Fruit fly (Drosophila melanogaster) whole organism, wandering third instar larva: ENCODE measurements around the gene CG4970.

Experiments used
- CG9705 ChIP-seq: fragments of 200-800 bp; sonication (Bioruptor generic); optimal IDR thresholded peaks from 2 replicates; lab custom pipeline; 2018; ENCODE audit warnings: missing biosample characterization, mild to moderate bottlenecking, missing genetic modification characterization
- Dfd ChIP-seq: fragments of >200 bp; optimal IDR thresholded peaks from 2 replicates; lab custom pipeline; 2017; ENCODE audit warnings: missing biosample characterization, missing genetic modification characterization
- Myc ChIP-seq: fragments of >200 bp; optimal IDR thresholded peaks from 2 replicates; lab custom pipeline; 2017
- br ChIP-seq: fragments of 200-800 bp; sonication (Bioruptor generic); optimal IDR thresholded peaks from 2 replicates; lab custom pipeline; 2016; ENCODE audit warnings: missing biosample characterization, missing genetic modification characterization
- dl ChIP-seq, 2 experiments: fragments of 175-275, 200-275 bp in 1 of 2; fragments of 200-275 bp in 1 of 2; sonication (Bioruptor generic); optimal IDR thresholded peaks; lab custom pipeline; 2018; ENCODE audit warnings: mild to moderate bottlenecking in 2 of 2, missing biosample characterization in 2 of 2, missing genetic modification characterization in 2 of 2, moderate library complexity in 2 of 2; ENCODE audit not compliant: partially characterized antibody in 2 of 2, insufficient read depth in 1 of 2
- dmrt93B ChIP-seq: fragments of 200-800 bp; sonication (Bioruptor generic); optimal IDR thresholded peaks from 2 replicates; lab custom pipeline; 2018; ENCODE audit warnings: missing biosample characterization, mild to moderate bottlenecking, missing genetic modification characterization
- dsf ChIP-seq: sonication (Bioruptor generic); optimal IDR thresholded peaks from 2 replicates; lab custom pipeline; 2016; ENCODE audit warnings: missing biosample characterization, missing genetic modification characterization, borderline replicate concordance
- fru ChIP-seq: fragments of 200-800 bp; sonication (Bioruptor generic); optimal IDR thresholded peaks from 3 replicates; lab custom pipeline; 2016; ENCODE audit warnings: missing biosample characterization, mild to moderate bottlenecking, missing genetic modification characterization
- h ChIP-seq: fragments of 200-800 bp; sonication (Bioruptor generic); optimal IDR thresholded peaks from 3 replicates; lab custom pipeline; 2016; ENCODE audit warnings: missing biosample characterization, mild to moderate bottlenecking, missing genetic modification characterization
- lola ChIP-seq: fragments of >200 bp; optimal IDR thresholded peaks from 2 replicates; lab custom pipeline; 2017; ENCODE audit warnings: missing biosample characterization, missing genetic modification characterization
- pan ChIP-seq: fragments of >200 bp; optimal IDR thresholded peaks from 2 replicates; lab custom pipeline; 2017
- psq ChIP-seq: fragments of 200-800 bp; sonication (Bioruptor generic); optimal IDR thresholded peaks from 3 replicates; lab custom pipeline; 2017; ENCODE audit warnings: missing biosample characterization, mild to moderate bottlenecking, missing genetic modification characterization, moderate library complexity
- usp ChIP-seq: fragments of >200 bp; optimal IDR thresholded peaks from 2 replicates; lab custom pipeline; 2017; ENCODE audit warnings: missing biosample characterization, missing genetic modification characterization

DNA sequence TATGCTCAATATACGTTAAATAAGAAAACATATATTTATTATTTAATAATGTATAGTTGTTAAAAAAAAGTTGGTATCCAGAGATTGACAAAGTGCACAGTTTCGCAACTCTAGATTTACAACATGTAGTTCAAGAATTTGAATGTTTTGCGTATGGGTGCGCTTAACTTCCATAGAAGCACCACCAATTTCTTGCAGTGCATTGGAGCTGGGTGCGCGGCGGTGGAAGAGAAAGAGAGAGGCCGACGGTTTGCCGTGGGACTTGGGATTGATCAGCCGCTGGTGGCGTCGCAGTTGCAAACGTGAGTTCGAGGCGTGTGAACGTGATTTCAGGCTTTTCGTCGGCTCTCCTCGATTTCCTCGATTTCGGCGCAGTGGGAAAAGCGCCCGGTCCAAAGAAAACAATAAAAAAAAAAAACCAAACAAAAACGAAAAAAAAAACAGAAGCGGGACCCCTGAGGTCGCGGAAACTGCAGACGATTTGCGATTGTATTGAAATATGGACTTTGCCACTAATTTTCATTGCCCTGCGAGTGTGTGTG is 15.7 kb upstream of the CG4970 start, which contains the start of gene spz4:
- no peak for TF ChIP-seq psq (GFP tag; lab: Kevin White, UChicago)
- TF ChIP-seq br (GFP tag; lab: Kevin White, UChicago), result no peak
- TF ChIP-seq h, result no peak
- TF ChIP-seq Dfd, result no peak
- no peak for TF ChIP-seq CG9705 (GFP tag; lab: Kevin White, UChicago)
- no peak for TF ChIP-seq fru (GFP tag; lab: Kevin White, UChicago)
- TF ChIP-seq usp (GFP tag; lab: Kevin White, UChicago), result no peak
- no peak for TF ChIP-seq Myc (lab: Kevin White, UChicago)
- TF ChIP-seq dl (GFP tag; optimal IDR thresholded peaks at IDR 0.05; lab: Kevin White, UChicago; ENCODE audit: insufficient read depth in 1 of 2, partially characterized antibody in 2 of 2), result no peak
- no peak for TF ChIP-seq pan (lab: Kevin White, UChicago)
- no peak for TF ChIP-seq dmrt93B (GFP tag; lab: Kevin White, UChicago)
- TF ChIP-seq lola (GFP tag; lab: Kevin White, UChicago), result no peak
- TF ChIP-seq dsf (GFP tag; lab: Kevin White, UChicago), result no peak
